Fruit fly (Drosophila melanogaster): ENCODE measurements around the gene mbc.

mbc gene

DNA sequence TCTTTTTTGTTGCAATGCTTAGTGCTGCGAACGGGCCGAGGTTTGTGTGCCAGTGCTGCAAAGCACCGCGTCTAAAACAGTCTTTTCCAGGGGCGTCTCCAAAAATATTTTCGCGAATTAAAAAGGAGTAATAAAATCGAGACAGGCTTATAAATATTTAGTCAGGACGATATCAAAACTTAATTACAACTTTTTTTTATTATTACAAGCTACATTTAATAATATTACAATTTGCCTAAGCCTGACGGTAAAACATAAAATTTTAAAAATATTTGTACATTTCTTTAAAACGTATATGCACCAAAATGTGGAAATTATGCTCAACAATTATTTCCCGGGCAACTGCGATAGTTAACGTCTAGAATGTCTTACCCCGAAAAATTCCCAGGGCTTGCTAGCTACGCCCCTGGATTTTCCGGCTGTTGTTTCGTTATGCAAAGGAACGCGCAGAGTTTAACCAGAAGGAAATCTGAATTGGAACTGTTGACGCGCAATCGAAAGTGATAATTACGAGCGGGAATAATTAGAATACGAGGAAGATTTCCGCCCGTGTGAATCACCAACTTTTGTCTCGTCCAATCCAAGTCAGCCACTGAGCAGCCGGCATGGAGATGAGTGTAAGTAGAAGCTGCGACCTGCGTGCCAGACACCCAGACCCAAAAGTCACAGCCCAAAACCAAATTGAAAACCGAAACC lies 23.5 kb upstream of the mbc start, which contains the start of the genes PTPMT1 and Hrd3:
TSS of gene PTPMT1 (plus strand) at position 428 of the 696 bp plus-strand sequence.
TSS of gene Hrd3 (minus strand) at position 646 of the 696 bp plus-strand sequence.
- no peak for TF ChIP-seq usp (GFP tag; optimal IDR thresholded peaks at IDR 0.05)
- TF ChIP-seq pan (optimal IDR thresholded peaks at IDR 0.05) = no peak
- TF ChIP-seq EcR (GFP tag; optimal IDR thresholded peaks at IDR 0.05) = no peak
- no peak for TF ChIP-seq Dll (optimal IDR thresholded peaks at IDR 0.05)
- TF ChIP-seq CG8478 (optimal IDR thresholded peaks at IDR 0.05) = no peak
- TF ChIP-seq psq (optimal IDR thresholded peaks at IDR 0.05) = no peak

DNA sequence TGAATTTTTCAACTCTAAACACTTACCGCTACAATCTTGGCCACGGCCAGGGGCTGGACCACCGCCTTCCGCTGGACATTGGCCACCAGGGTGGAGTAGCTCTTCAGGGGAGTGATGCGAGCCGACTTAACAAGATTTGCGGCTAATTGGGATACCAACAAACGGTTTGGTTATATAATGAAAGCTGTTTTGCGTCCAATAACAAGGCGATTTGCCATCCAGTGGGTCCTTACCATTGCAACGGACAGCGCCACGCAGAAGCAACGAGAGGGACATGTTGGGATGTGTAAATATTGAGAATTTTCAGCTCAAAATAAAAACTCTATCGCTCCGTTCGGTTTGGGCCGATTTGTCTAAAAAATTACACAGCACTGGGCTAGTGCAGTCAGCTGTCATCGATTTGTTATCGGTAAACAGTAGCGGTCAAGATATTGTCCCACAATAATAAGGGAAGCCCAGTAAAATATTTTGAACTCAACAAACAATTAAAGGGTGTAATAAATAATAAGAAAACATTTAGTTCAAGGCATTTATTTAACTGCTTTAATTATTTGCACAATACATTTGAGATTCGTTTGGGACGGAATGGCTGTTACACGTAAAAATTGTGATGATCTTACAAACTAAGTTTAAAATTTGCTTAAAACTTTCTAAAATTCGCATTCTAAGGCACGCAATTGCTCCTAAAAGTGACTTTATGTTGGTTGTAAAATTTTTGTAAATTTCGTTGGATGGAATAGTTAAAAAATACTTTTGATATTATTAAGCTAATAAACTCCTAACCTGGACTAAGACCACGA lies 21.1 kb upstream of the mbc start, which contains the start of gene SdhD:
TSS of gene SdhD (minus strand) at position 382 of the 800 bp plus-strand sequence.
- no peak for TF ChIP-seq Dll (optimal IDR thresholded peaks at IDR 0.05)
- TF ChIP-seq CG8478 (optimal IDR thresholded peaks at IDR 0.05) = no peak
- TF ChIP-seq usp (GFP tag; optimal IDR thresholded peaks at IDR 0.05) = no peak
- no peak for TF ChIP-seq EcR (GFP tag; optimal IDR thresholded peaks at IDR 0.05)
- no peak for TF ChIP-seq psq (optimal IDR thresholded peaks at IDR 0.05)
- TF ChIP-seq pan (optimal IDR thresholded peaks at IDR 0.05) = no peak

DNA sequence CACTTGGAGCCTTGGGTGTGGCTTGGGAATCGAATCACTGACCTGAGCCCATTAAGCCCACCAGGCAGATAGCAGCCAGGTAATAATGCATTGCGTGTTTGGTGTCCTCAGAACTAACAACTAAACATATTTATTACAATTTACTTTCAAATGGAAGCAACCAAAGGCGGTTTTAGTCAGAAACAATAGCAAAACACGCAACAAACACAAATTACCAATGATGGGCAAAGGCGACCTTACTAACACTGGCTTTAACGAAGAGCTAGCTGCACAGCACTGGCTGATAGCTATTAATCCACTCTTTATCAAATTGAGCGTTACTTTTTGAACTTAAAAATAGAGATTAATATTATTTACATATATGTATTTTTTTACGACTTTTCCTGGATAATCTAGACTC lies 18.6 kb upstream of the mbc start, which contains the start of gene udt:
TSS of gene udt (minus strand) at position 249 of the 400 bp plus-strand sequence.
- TF ChIP-seq usp (GFP tag; optimal IDR thresholded peaks at IDR 0.05) = no peak
- no peak for TF ChIP-seq psq (optimal IDR thresholded peaks at IDR 0.05)
- no peak for TF ChIP-seq Dll (optimal IDR thresholded peaks at IDR 0.05)
- TF ChIP-seq CG8478 (optimal IDR thresholded peaks at IDR 0.05) = no peak
- no peak for TF ChIP-seq EcR (GFP tag; optimal IDR thresholded peaks at IDR 0.05)
- TF ChIP-seq pan (optimal IDR thresholded peaks at IDR 0.05) = no peak

DNA sequence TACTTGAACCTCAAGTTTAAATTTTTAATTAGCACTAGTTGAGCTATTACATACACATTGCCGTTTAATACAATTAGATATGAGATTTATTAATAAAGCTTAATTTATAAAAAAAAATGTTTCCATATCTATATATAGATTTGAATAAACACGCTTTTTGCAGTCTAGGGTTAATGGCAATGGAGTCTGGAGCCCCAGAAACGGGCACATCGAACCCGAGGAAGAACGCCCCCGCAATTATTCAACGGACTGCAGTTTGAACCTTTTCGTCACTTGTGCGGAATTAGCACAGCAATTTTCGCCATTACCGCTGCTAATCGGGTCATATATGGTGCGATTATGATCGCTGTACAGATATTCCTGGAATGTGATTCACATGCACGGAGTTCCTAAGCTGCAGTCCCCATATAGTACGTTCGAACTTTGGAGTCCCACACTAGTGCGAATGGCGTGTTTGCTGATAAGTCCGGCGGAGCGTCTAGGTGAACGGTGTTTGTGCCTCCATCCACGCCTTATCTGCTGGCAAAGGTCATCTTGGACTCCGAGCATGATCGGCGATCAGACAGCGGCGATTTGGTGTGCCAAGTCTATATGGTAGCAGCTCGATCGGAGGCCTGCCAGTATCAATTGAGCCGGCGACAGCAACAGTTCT lies 17.8 kb upstream of the mbc start, which contains the start of gene Lsd-1:
TSS of gene Lsd-1 (plus strand) at position 236 of the 652 bp plus-strand sequence.
- TF ChIP-seq CG8478 (optimal IDR thresholded peaks at IDR 0.05) (no peak), psq (optimal IDR thresholded peaks at IDR 0.05) (no peak), Dll (optimal IDR thresholded peaks at IDR 0.05) (no peak), usp (GFP tag; optimal IDR thresholded peaks at IDR 0.05) (no peak), EcR (GFP tag; optimal IDR thresholded peaks at IDR 0.05) (no peak), pan (optimal IDR thresholded peaks at IDR 0.05) (no peak)

DNA sequence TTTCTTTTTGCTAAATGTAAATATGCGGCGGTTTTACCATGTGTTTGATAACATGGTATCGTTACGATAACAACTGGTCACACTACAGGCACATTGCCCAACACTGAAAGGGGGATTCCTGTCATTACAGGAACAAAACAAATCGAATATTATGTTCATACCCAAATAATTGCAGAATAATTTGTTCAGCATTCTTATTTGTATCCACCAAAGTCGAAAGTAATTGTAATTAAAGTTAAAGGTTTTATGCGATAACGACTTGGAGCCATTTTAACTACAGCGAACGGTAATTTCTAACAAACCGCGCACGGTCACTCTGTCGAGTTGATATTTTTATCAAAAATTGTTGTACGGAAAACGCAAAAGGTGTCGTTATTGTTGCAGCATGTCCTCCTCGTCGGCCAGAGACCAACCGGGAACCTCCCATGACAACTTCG lies 14.1 kb upstream of the mbc start, which contains the start of the genes CG10214 and CG10375:
TSS of gene CG10214 (minus strand) at position 72 of the 437 bp plus-strand sequence.
TSS of gene CG10375 (plus strand) at position 296 of the 437 bp plus-strand sequence.
- TF ChIP-seq usp (GFP tag; optimal IDR thresholded peaks at IDR 0.05) (no peak), EcR (GFP tag; optimal IDR thresholded peaks at IDR 0.05) (no peak), psq (optimal IDR thresholded peaks at IDR 0.05) (no peak), pan (optimal IDR thresholded peaks at IDR 0.05) (no peak), CG8478 (optimal IDR thresholded peaks at IDR 0.05) (no peak), Dll (optimal IDR thresholded peaks at IDR 0.05) (no peak)

DNA sequence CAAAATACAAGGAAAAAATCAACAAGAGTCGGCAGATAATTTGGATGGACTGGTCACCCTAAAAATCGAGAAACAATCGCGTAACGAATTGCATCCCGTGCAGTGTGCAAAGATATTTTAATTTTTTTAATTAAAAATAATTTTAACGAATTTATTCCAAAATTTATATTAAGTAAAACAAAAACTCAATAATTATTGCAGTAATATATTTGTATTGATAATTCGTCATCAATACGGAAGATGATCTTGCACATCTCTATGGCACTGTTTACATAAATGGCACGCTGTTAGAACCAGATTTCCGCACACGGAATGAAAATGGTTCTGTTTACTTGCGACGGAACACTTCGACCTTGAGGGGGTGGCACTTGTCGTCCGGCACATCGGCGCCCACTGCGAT lies 8.8 kb upstream of the mbc start, which contains the start of gene tst:
TSS of gene tst (minus strand) at position 52 of the 400 bp plus-strand sequence.
- TF ChIP-seq usp (GFP tag; optimal IDR thresholded peaks at IDR 0.05) (no peak), pan (optimal IDR thresholded peaks at IDR 0.05) (no peak), psq (optimal IDR thresholded peaks at IDR 0.05) (no peak), EcR (GFP tag; optimal IDR thresholded peaks at IDR 0.05) (no peak), CG8478 (optimal IDR thresholded peaks at IDR 0.05) (no peak), Dll (optimal IDR thresholded peaks at IDR 0.05) (no peak)

DNA sequence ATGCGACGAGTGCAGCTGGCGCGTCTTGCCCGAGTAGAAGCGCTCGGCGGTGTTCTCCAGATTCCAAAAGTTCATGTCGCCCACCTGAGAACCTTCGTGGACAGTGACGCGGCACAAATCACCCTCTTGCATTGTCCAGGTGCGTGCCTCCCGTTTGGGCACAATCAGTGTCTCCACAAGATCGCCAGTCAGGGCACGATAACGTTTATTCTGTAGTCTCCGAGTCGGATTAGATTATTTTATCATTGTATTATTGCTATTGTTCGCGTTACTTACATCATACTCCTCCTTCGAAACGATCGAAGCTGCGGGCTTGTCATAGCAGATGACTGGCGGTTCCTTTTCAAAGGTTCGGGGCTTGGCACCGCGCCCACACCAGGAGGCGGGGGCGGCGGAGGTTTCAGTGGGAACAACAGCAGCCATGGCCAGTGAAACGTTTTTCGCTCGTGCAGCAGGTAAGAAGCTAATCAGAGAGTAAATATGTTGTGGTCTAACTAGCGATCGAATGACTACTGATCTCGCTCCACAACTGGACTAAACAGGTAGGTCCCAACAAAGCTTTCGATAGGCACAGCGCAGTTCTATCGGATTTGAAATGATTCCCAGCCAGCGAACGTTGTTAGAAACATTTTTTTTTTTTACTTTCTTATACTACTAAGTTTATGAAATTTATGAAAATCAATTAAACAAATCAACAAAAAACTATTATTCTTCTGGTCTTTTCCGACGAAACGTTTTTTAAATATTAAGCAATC lies 7.8 kb upstream of the mbc start, which contains the start of gene CG10208:
TSS of gene CG10208 (minus strand) at position 518 of the 755 bp plus-strand sequence.
- no peak for TF ChIP-seq Dll (optimal IDR thresholded peaks at IDR 0.05)

DNA sequence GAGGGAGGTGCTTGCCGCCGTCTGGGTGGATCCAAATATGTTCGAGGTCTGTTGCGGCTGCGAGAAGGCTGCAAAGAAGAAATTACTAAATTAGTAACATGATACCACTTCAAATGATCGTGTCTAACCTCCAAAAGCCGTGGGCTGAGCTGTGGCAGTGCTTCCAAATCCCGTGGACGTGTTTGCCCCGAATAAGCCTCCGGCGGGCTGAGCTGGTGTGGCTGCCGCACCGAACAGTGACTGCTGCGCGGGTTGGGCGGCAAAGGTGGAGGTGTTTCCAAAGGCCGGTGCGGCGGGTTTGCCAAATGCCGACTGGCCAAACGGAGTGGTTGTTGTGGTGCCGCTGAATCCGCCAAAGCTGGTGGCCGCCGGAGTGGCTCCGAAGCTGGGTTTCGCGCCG lies 808 bp upstream of the mbc start:
- TF ChIP-seq usp (GFP tag; optimal IDR thresholded peaks at IDR 0.05) = no peak
- TF ChIP-seq psq (optimal IDR thresholded peaks at IDR 0.05) = no peak
- no peak for TF ChIP-seq CG8478 (optimal IDR thresholded peaks at IDR 0.05)
- TF ChIP-seq Dll (optimal IDR thresholded peaks at IDR 0.05) = no peak
- TF ChIP-seq EcR (GFP tag; optimal IDR thresholded peaks at IDR 0.05) = no peak
- no peak for TF ChIP-seq pan (optimal IDR thresholded peaks at IDR 0.05)

DNA sequence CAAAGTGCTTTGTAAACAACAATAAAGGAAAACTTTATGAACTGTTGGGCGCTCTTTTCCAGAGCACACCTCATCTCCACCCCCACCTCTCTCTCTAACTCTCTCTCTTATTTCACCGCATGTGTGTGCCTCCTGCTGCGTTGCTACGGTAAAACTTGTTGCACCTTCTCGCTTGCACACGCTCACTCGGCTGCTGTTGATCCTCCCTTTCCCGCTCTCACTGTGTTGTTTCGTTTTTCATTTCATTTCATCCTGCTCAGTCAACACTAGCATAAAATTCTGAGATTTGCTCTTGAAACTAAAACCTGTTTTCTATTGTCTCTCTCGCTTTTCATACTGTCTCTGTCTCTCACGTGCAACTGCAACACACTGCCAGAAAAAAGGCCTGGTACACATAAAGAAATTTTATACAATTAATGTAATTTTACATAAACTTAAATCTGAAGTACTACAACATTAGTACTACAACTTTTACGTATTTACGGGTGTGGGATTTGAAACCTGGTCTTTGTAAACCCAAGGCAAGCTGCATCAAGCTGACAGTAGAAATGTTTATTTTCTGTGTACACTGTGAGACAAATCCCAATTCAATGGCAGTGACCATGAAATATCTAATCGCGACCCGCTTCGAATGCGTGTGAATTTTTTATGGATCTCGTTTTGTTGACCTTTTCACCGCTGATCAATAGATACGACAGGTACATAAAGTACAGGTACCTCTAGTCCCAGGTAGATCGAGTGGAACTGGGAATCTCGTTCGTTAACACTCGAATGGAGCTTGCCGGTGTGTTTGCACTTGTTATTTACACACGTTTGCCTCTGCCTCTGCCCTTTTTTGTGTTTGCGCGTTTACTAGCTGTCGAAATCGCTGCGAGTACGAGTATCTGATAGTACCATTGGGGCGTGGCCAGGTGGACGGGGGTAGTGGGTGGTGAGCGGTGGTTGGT lies 1.2 kb downstream of the mbc start:
- no peak for TF ChIP-seq psq (optimal IDR thresholded peaks at IDR 0.05)
- no peak for TF ChIP-seq pan (optimal IDR thresholded peaks at IDR 0.05)
- no peak for TF ChIP-seq EcR (GFP tag; optimal IDR thresholded peaks at IDR 0.05)
- TF ChIP-seq usp (GFP tag; optimal IDR thresholded peaks at IDR 0.05) = no peak
- no peak for TF ChIP-seq Dll (optimal IDR thresholded peaks at IDR 0.05)
- no peak for TF ChIP-seq CG8478 (optimal IDR thresholded peaks at IDR 0.05)

DNA sequence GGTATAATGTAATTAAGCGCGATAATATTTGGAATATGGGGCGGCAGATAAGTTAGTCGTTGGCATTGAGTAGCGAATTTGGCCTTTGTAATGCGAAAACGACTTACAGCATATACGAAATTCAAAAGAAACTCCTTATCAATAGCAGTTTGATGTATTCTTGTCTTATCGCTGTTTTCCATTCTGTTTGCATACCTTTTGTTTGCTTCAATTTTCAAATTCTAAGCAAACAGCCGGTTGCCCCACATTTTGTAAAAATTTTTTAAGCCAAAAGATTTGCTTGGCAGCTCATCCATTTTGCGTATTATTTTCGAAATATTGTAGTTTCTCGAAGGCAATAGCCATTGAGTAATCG lies 1.8 kb downstream of the mbc start:
- TF ChIP-seq usp (GFP tag; optimal IDR thresholded peaks at IDR 0.05) (no peak), psq (optimal IDR thresholded peaks at IDR 0.05) (no peak), EcR (GFP tag; optimal IDR thresholded peaks at IDR 0.05) (no peak), CG8478 (optimal IDR thresholded peaks at IDR 0.05) (no peak), Dll (optimal IDR thresholded peaks at IDR 0.05) (no peak), pan (optimal IDR thresholded peaks at IDR 0.05) (no peak)
